Fruit fly (Drosophila melanogaster): Measurements from ENCODE around the gene Ect3.
A peak's percentile ranks its signal among the peaks of the same experiment; 100 is the strongest.

The Ect3 gene

DNA sequence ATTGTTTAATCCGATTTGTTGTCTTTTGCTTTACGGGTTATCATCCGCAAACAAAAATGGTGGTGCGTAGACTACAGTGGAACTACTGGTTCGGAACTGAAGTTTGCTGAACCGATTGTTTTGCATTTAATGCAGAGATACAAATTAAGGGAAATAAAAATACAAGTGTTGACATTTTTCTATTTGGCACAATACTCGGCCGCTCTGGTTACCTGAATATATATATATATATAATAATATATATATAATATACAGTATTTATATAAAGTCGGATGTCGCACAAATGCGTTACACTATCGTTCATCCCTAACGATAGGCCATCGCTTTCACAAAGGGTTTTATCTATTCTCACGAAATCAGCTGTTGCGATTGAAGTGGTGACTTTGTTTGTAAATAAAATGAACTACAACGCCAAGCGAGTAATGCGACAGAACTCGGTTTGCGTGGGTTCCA, 17.8 kb downstream of the Ect3 start, which contains the start of the genes DCAF12 and Spt3 (continued):
- TF ChIP-seq Hmr (GFP tag; optimal IDR thresholded peaks at IDR 0.05) (no peak), ap (GFP tag; IDR thresholded peaks at IDR 0.05) (no peak), CG4404 (GFP tag; IDR thresholded peaks at IDR 0.05) (peak; percentile 58; the same call in 1 of the 2 replicates), CG3995 (GFP tag; optimal IDR thresholded peaks at IDR 0.05) (peak; percentile 27), chif (GFP tag; optimal IDR thresholded peaks at IDR 0.05) (no peak), zfh1 (GFP tag; IDR thresholded peaks at IDR 0.05) (peak; percentile 62; the same call in 1 of the 3 replicates), CG4617 (GFP tag; optimal IDR thresholded peaks at IDR 0.05; ENCODE audit: borderline replicate concordance) (peak; percentile 44), hb (GFP tag; IDR thresholded peaks at IDR 0.05; ENCODE audit: partially characterized antibody) (peak; percentile 94), ci (GFP tag; IDR thresholded peaks at IDR 0.05) (no peak), CG10366 (GFP tag; IDR thresholded peaks at IDR 0.05) (peak; percentile 35; the same call in 1 of the 2 replicates), CG11456 (GFP tag; IDR thresholded peaks at IDR 0.05) (0 out of 3 replicates have a peak, but pooled peaks have one; percentile 30), BtbVII (GFP tag; optimal IDR thresholded peaks at IDR 0.05) (no peak), CG11398 (GFP tag; optimal IDR thresholded peaks at IDR 0.05) (no peak), tll (GFP tag; optimal IDR thresholded peaks at IDR 0.05) (peak in 1 of 2 experiments; percentile 59), lmd (GFP tag; IDR thresholded peaks at IDR 0.05) (peak; percentile 49), al (GFP tag; IDR thresholded peaks at IDR 0.05) (peak; percentile 51; the same call in 1 of the 2 replicates), CG8359 (GFP tag; optimal IDR thresholded peaks at IDR 0.05; ENCODE audit: borderline replicate concordance) (peak; percentile 40), CG1602 (GFP tag; optimal IDR thresholded peaks at IDR 0.05) (peak; percentile 14), dmrt11E (tag; optimal IDR thresholded peaks at IDR 0.05) (peak; percentile 67), CG3726 (GFP tag; IDR thresholded peaks at IDR 0.05) (no peak), Lpt (GFP tag; optimal IDR thresholded peaks at IDR 0.05) (no peak), Side (GFP tag; optimal IDR thresholded peaks at IDR 0.05) (peak; percentile 44), lbe (GFP tag; optimal IDR thresholded peaks at IDR 0.05) (no peak), inv (GFP tag; IDR thresholded peaks at IDR 0.05; ENCODE audit: partially characterized antibody) (peak; percentile 96), CG30431 (GFP tag; optimal IDR thresholded peaks at IDR 0.05) (peak; percentile 40), sna (GFP tag; IDR thresholded peaks at IDR 0.05; ENCODE audit: partially characterized antibody) (peak; percentile 94), Stat92E (GFP tag; optimal IDR thresholded peaks at IDR 0.05) (peak in 1 of 3 experiments; percentile 3), org-1 (GFP tag; optimal IDR thresholded peaks at IDR 0.05) (no peak), cad (GFP tag; optimal IDR thresholded peaks at IDR 0.05) (no peak), pho (GFP tag; optimal IDR thresholded peaks at IDR 0.05) (no peak), CG6689 (GFP tag; IDR thresholded peaks at IDR 0.05) (peak; percentile 42), ind (GFP tag; optimal IDR thresholded peaks at IDR 0.05) (peak; percentile 53), onecut (GFP tag; IDR thresholded peaks at IDR 0.05) (no peak), Mad (GFP tag; optimal IDR thresholded peaks at IDR 0.05) (no peak), ems (GFP tag; optimal IDR thresholded peaks at IDR 0.05) (peak; percentile 78), CG42726 (GFP tag; IDR thresholded peaks at IDR 0.05; ENCODE audit: partially characterized antibody) (peak; percentile 63), CG2129 (GFP tag; IDR thresholded peaks at IDR 0.05; ENCODE audit: partially characterized antibody) (peak; percentile 94), CG33557 (GFP tag; optimal IDR thresholded peaks at IDR 0.05) (peak; percentile 61), slp2 (GFP tag; optimal IDR thresholded peaks at IDR 0.05) (peak; percentile 15), CG12659 (GFP tag; optimal IDR thresholded peaks at IDR 0.05) (peak; percentile 60), CG1233 (GFP tag; optimal IDR thresholded peaks at IDR 0.05) (peak; percentile 48), CG9437 (GFP tag; optimal IDR thresholded peaks at IDR 0.05) (peak; percentile 74), stwl (tag; optimal IDR thresholded peaks at IDR 0.05) (peak; percentile 82), CG17829 (tag; optimal IDR thresholded peaks at IDR 0.05) (peak; percentile 74), Fer2 (tag; optimal IDR thresholded peaks at IDR 0.05) (peak; percentile 27), D19A (tag; optimal IDR thresholded peaks at IDR 0.05) (peak; percentile 55), CG13287 (GFP tag; IDR thresholded peaks at IDR 0.05; ENCODE audit: partially characterized antibody) (peak; percentile 90), Sox100B (GFP tag; optimal IDR thresholded peaks at IDR 0.05) (no peak), CG3847 (GFP tag; IDR thresholded peaks at IDR 0.05) (peak; percentile 63), CG10462 (GFP tag; optimal IDR thresholded peaks at IDR 0.05) (no peak)

Measured in whole organism, embryonic.